Worm (Caenorhabditis elegans) whole organism, L3 larva: Measurements from ENCODE around the gene F12F6.1.
A peak's percentile ranks its signal among the peaks of the same experiment; 100 is the strongest.

Experiments
- R02D3.7 ChIP-seq: fragments of 150-350 bp; optimal IDR thresholded peaks from 2 replicates; lab custom pipeline; 2014; ENCODE audit warnings: missing biosample characterization, missing genetic modification characterization
- aly-2 ChIP-seq: fragments of 150-350 bp; optimal IDR thresholded peaks from 2 replicates; lab custom pipeline; 2014; ENCODE audit warnings: missing biosample characterization, missing genetic modification characterization
- ama-1 ChIP-seq: fragments of 150-350 bp; optimal IDR thresholded peaks from 2 replicates; lab custom pipeline; 2018
- ceh-16 ChIP-seq: sonication (generic microtip); optimal IDR thresholded peaks from 2 replicates; lab custom pipeline; 2017; ENCODE audit warnings: missing biosample characterization, missing genetic modification characterization
- ceh-9 ChIP-seq: sonication (generic microtip); optimal IDR thresholded peaks from 2 replicates; lab custom pipeline; 2018; ENCODE audit warnings: missing biosample characterization, missing genetic modification characterization
- daf-12 ChIP-seq: fragments of 150-350 bp; optimal IDR thresholded peaks from 2 replicates; lab custom pipeline; 2014; ENCODE audit warnings: missing biosample characterization, missing genetic modification reagents, missing genetic modification characterization
- egl-27 ChIP-seq: sonication (generic microtip); optimal IDR thresholded peaks from 4 replicates; lab custom pipeline; 2017; ENCODE audit warnings: missing biosample characterization, missing genetic modification reagents, missing genetic modification characterization
- egl-5 ChIP-seq: fragments of 150-350 bp; optimal IDR thresholded peaks from 2 replicates; lab custom pipeline; 2017; ENCODE audit warnings: missing biosample characterization, missing genetic modification reagents, missing genetic modification characterization, inconsistent platforms
- elt-2 ChIP-seq: sonication (generic microtip); optimal IDR thresholded peaks from 2 replicates; lab custom pipeline; 2016; ENCODE audit warnings: missing genetic modification reagents, mild to moderate bottlenecking, missing genetic modification characterization, missing compliant biosample characterization
- eor-1 ChIP-seq, 2 experiments: fragments of 150-350 bp; optimal IDR thresholded peaks; 2 replicates each; lab custom pipeline; 2014 to 2018; ENCODE audit warnings: missing biosample characterization in 2 of 2, missing genetic modification characterization in 2 of 2
- fkh-10 ChIP-seq: sonication (generic microtip); optimal IDR thresholded peaks from 2 replicates; lab custom pipeline; 2017; ENCODE audit warnings: missing biosample characterization, missing genetic modification reagents, missing genetic modification characterization
- hmg-11 ChIP-seq: sonication (generic microtip); optimal IDR thresholded peaks from 2 replicates; lab custom pipeline; 2016; ENCODE audit warnings: missing genetic modification characterization, missing compliant biosample characterization
- jun-1 ChIP-seq: fragments of 150-350 bp; optimal IDR thresholded peaks from 2 replicates; lab custom pipeline; 2014; ENCODE audit warnings: missing biosample characterization, missing genetic modification reagents, missing genetic modification characterization
- lin-15B ChIP-seq: fragments of 150-350 bp; optimal IDR thresholded peaks from 2 replicates; lab custom pipeline; 2014; ENCODE audit warnings: missing biosample characterization, missing genetic modification characterization
- lin-39 ChIP-seq: fragments of 150-350 bp; optimal IDR thresholded peaks from 2 replicates; lab custom pipeline; 2018; ENCODE audit warnings: missing biosample characterization, missing genetic modification reagents, missing genetic modification characterization
- lsy-12 ChIP-seq: sonication (generic microtip); optimal IDR thresholded peaks from 2 replicates; lab custom pipeline; 2016; ENCODE audit warnings: mild to moderate bottlenecking, missing genetic modification characterization, missing compliant biosample characterization
- mdl-1 ChIP-seq: fragments of 150-350 bp; optimal IDR thresholded peaks from 2 replicates; lab custom pipeline; 2014; ENCODE audit warnings: missing biosample characterization, missing genetic modification characterization
- nfya-1 ChIP-seq: sonication (generic microtip); optimal IDR thresholded peaks from 2 replicates; lab custom pipeline; 2017; ENCODE audit warnings: missing genetic modification characterization, mild to moderate bottlenecking, missing compliant biosample characterization, antibody characterized with exemption, moderate library complexity; ENCODE audit not compliant: insufficient read depth
- nhr-11 ChIP-seq: fragments of 150-350 bp; optimal IDR thresholded peaks from 2 replicates; lab custom pipeline; 2014; ENCODE audit warnings: missing biosample characterization, missing genetic modification characterization
- nhr-12 ChIP-seq: fragments of 150-350 bp; optimal IDR thresholded peaks from 2 replicates; lab custom pipeline; 2014; ENCODE audit warnings: missing biosample characterization, missing genetic modification characterization
- nhr-23 ChIP-seq: fragments of 150-350 bp; optimal IDR thresholded peaks from 2 replicates; lab custom pipeline; 2014; ENCODE audit warnings: missing biosample characterization, missing genetic modification reagents, missing genetic modification characterization
- nhr-25 ChIP-seq: sonication (generic microtip); optimal IDR thresholded peaks from 2 replicates; lab custom pipeline; 2017; ENCODE audit warnings: missing biosample characterization, missing genetic modification characterization
- nhr-28 ChIP-seq: fragments of 150-350 bp; optimal IDR thresholded peaks from 2 replicates; lab custom pipeline; 2014; ENCODE audit warnings: missing biosample characterization, missing genetic modification characterization
- nhr-43 ChIP-seq: sonication (generic microtip); optimal IDR thresholded peaks from 2 replicates; lab custom pipeline; 2016; ENCODE audit warnings: mild to moderate bottlenecking, missing genetic modification characterization, missing compliant biosample characterization; ENCODE audit not compliant: poor library complexity, severe bottlenecking
- nhr-67 ChIP-seq: fragments of 150-350 bp; optimal IDR thresholded peaks from 2 replicates; lab custom pipeline; 2014; ENCODE audit warnings: missing biosample characterization, missing genetic modification characterization
- nhr-77 ChIP-seq: fragments of 150-350 bp; optimal IDR thresholded peaks from 2 replicates; lab custom pipeline; 2014; ENCODE audit warnings: missing biosample characterization, missing genetic modification characterization
- pha-4 ChIP-seq: fragments of 150-350 bp; optimal IDR thresholded peaks from 2 replicates; lab custom pipeline; 2014; ENCODE audit warnings: missing biosample characterization, missing genetic modification reagents, missing genetic modification characterization
- pqm-1 ChIP-seq: fragments of 150-350 bp; optimal IDR thresholded peaks from 2 replicates; lab custom pipeline; 2017; ENCODE audit warnings: missing biosample characterization, missing genetic modification characterization, inconsistent platforms
- sea-2 ChIP-seq: fragments of 150-350 bp; sonication (generic microtip); optimal IDR thresholded peaks from 4 replicates; lab custom pipeline; 2014; ENCODE audit warnings: missing biosample characterization, missing genetic modification reagents, missing genetic modification characterization
- snpc-4 ChIP-seq: fragments of 150-350 bp; optimal IDR thresholded peaks from 2 replicates; lab custom pipeline; 2014; ENCODE audit warnings: missing biosample characterization, missing genetic modification characterization
- tbx-2 ChIP-seq: sonication (generic microtip); optimal IDR thresholded peaks from 2 replicates; lab custom pipeline; 2016; ENCODE audit warnings: mild to moderate bottlenecking, missing genetic modification characterization, missing compliant biosample characterization
- unc-62 ChIP-seq: fragments of 150-350 bp; sonication (generic microtip); optimal IDR thresholded peaks from 4 replicates; lab custom pipeline; 2014; ENCODE audit warnings: missing biosample characterization, missing genetic modification reagents, missing genetic modification characterization
- ztf-11 ChIP-seq: fragments of 150-350 bp; optimal IDR thresholded peaks from 2 replicates; lab custom pipeline; 2014; ENCODE audit warnings: missing biosample characterization, missing genetic modification characterization
- ztf-4 ChIP-seq: fragments of 150-350 bp; optimal IDR thresholded peaks from 2 replicates; lab custom pipeline; 2014; ENCODE audit warnings: missing biosample characterization, missing genetic modification characterization

F12F6.1 gene

ce11 chrIV:11601721-11602405, 18.1 kb downstream of the F12F6.1 start:
- TF ChIP-seq pqm-1 (tag; lab: Kevin White, UChicago) (peak; percentile 43), daf-12 (tag; lab: Kevin White, UChicago) (no peak), egl-27 (tag; lab: Kevin White, UChicago) (no peak), lin-15B (tag; lab: Kevin White, UChicago) (peak; percentile 75), nhr-12 (tag; lab: Kevin White, UChicago) (no peak), snpc-4 (tag; lab: Kevin White, UChicago) (peak; percentile 56), aly-2 (tag; lab: Kevin White, UChicago) (peak; percentile 81), jun-1 (tag; lab: Kevin White, UChicago) (no peak), lin-39 (tag; lab: Kevin White, UChicago) (peak; percentile 74), lsy-12 (tag; lab: Kevin White, UChicago) (peak; percentile 70), pha-4 (peak; percentile 77), mdl-1 (no peak), nhr-77 (peak; percentile 12), nhr-25 (peak; percentile 35), hmg-11 (tag; lab: Kevin White, UChicago) (peak; percentile 90), elt-2 (peak; percentile 26), R02D3.7 (tag; lab: Kevin White, UChicago) (peak; percentile 28), nhr-11 (tag; lab: Kevin White, UChicago) (no peak), nhr-23 (peak; percentile 74), sea-2 (GFP tag; lab: Kevin White, UChicago) (no peak), nfya-1 (peak; percentile 89), nhr-43 (tag; lab: Kevin White, UChicago) (peak; percentile 67), ama-1 (peak; percentile 57), ztf-4 (peak; percentile 14)

ce11 chrIV:11602498-11603068, 18.8 kb downstream of the F12F6.1 start, which contains the start of gene rps-11:
rps-11 (plus strand) TSS chrIV:11602641.
- TF ChIP-seq unc-62 (no peak), hmg-11 (tag; lab: Kevin White, UChicago) (no peak), ceh-16 (tag; lab: Kevin White, UChicago) (no peak), ceh-9 (tag; lab: Kevin White, UChicago) (no peak), nhr-67 (tag; lab: Kevin White, UChicago) (no peak)

ce11 chrIV:11603265-11603840, 19.6 kb downstream of the F12F6.1 start:
- no peak for TF ChIP-seq lin-39 (tag; lab: Kevin White, UChicago)
- no peak for TF ChIP-seq nhr-43 (tag; lab: Kevin White, UChicago)
- no peak for TF ChIP-seq snpc-4 (tag; lab: Kevin White, UChicago)
- TF ChIP-seq hmg-11 (tag; lab: Kevin White, UChicago) = no peak
- TF ChIP-seq pqm-1 (tag; lab: Kevin White, UChicago) = no peak
- no peak for TF ChIP-seq nhr-25
- TF ChIP-seq ceh-16 (tag; lab: Kevin White, UChicago) = no peak
- no peak for TF ChIP-seq egl-5 (tag; lab: Kevin White, UChicago)
- no peak for TF ChIP-seq nhr-28 (tag; lab: Kevin White, UChicago)
- no peak for TF ChIP-seq sea-2 (GFP tag; lab: Kevin White, UChicago)
- TF ChIP-seq unc-62 = no peak
- no peak for TF ChIP-seq nhr-77
- TF ChIP-seq nhr-12 (tag; lab: Kevin White, UChicago) = no peak
- TF ChIP-seq lin-15B (tag; lab: Kevin White, UChicago) = no peak
- no peak for TF ChIP-seq fkh-10 (GFP tag; lab: Kevin White, UChicago)
- no peak for TF ChIP-seq egl-27 (tag; lab: Kevin White, UChicago)
- no peak for TF ChIP-seq ama-1
- TF ChIP-seq ztf-11 (tag; lab: Kevin White, UChicago) = no peak
- TF ChIP-seq tbx-2 (tag; lab: Kevin White, UChicago) = no peak

- TF ChIP-seq snpc-4 (tag; lab: Kevin White, UChicago) = peak; percentile 71
- peak; percentile 19 for TF ChIP-seq nhr-23
- TF ChIP-seq nfya-1 = peak; percentile 59
- peak; percentile 37 for TF ChIP-seq lin-39 (tag; lab: Kevin White, UChicago)
- peak; percentile 42 for TF ChIP-seq lin-15B (tag; lab: Kevin White, UChicago)
- TF ChIP-seq egl-5 (tag; lab: Kevin White, UChicago) = peak; percentile 42
- TF ChIP-seq unc-62 = no peak
- TF ChIP-seq eor-1 (tag; optimal IDR thresholded peaks at IDR 0.05; lab: Kevin White, UChicago) = no peak
- TF ChIP-seq elt-2 = peak; percentile 47
- no peak for TF ChIP-seq nhr-11 (tag; lab: Kevin White, UChicago)
- TF ChIP-seq pha-4 = peak; percentile 84
- no peak for TF ChIP-seq nhr-25
Measured at ce11 chrIV:11604909-11605308, 21.2 kb downstream of the F12F6.1 start, which contains the start of the genes ragc-1 and Y24F12A.1. ragc-1 (minus strand) TSS chrIV:11604933. Y24F12A.1 (plus strand) TSS chrIV:11605254.
